Fruit fly (Drosophila melanogaster) Kc167 (cell line): ENCODE data around the gene CG8578.

Source experiments
- Myc ChIP-seq: fragments of >200 bp; optimal IDR thresholded peaks from 2 replicates; lab custom pipeline; 2017; ENCODE audit warnings: missing external identifiers
- Sin3A ChIP-seq: fragments of >200 bp; optimal IDR thresholded peaks from 2 replicates; lab custom pipeline; 2018; ENCODE audit warnings: missing external identifiers
- h ChIP-seq: fragments of >200 bp; optimal IDR thresholded peaks from 3 replicates; lab custom pipeline; 2018; ENCODE audit warnings: missing external identifiers
- insv ChIP-seq: fragments of >200 bp; optimal IDR thresholded peaks from 3 replicates; lab custom pipeline; 2018; ENCODE audit warnings: missing external identifiers
- psq ChIP-seq: fragments of >200 bp; optimal IDR thresholded peaks from 2 replicates; lab custom pipeline; 2017; ENCODE audit warnings: missing external identifiers
- ttk ChIP-seq: sonication (Bioruptor generic); optimal IDR thresholded peaks from 2 replicates; lab custom pipeline; 2017; ENCODE audit warnings: missing external identifiers

CG8578 gene

dm6 chrX:15870777-15871757 lies 26.8 kb downstream of the CG8578 start:
- TF ChIP-seq ttk (lab: Kevin White, UChicago) (no peak), h (lab: Kevin White, UChicago) (no peak), psq (no peak), Myc (lab: Kevin White, UChicago) (no peak), Sin3A (lab: Kevin White, UChicago) (no peak), insv (lab: Kevin White, UChicago) (no peak)

DNA sequence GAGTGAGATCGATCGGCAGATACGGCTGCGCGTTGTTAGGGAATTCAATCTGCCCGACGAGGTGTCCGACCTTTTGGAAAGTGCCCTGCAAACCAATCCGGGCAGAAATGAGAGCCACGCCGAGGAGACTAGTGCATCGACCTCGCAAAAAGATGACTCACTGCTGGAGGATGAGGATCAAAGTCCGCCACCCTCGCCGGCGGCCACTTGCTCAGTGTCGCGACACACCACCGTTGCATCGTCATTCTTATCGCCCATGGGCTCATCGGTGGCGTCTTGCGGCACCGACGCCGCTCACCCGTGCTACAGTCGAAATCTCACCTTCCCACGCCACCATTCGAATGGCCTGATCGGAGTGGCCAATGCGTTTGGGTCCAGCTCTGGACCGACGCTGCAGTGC lies 30.2 kb downstream of the CG8578 start:
- TF ChIP-seq Sin3A (lab: Kevin White, UChicago), result no peak
- TF ChIP-seq psq, result no peak
- TF ChIP-seq insv (lab: Kevin White, UChicago), result no peak
- no peak for TF ChIP-seq ttk (lab: Kevin White, UChicago)
- no peak for TF ChIP-seq Myc (lab: Kevin White, UChicago)
- no peak for TF ChIP-seq h (lab: Kevin White, UChicago)

DNA sequence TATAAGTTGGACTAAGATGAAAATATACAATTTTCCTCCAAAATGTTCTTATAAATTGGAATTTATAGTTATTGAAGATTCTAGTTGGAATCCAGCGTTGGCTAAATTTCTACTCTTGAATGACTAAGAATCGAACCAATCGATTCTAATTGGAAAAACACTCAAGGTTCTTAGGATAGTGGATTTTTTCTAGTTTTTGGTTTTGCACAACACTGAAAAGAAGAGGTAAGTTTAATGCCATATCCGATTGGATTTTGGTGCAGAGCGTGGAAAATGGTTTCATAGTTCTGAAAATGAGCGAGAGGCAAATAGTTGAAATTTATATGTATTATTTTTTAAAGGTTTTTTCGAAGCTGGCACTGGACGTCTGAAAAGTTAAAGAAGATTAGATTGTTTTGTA lies 31.3 kb downstream of the CG8578 start:
- TF ChIP-seq psq, result no peak

dm6 chrX:15886411-15887246 lies 42.4 kb downstream of the CG8578 start:
- TF ChIP-seq ttk (lab: Kevin White, UChicago), result no peak
- peak; percentile 85 for TF ChIP-seq psq

dm6 chrX:15887247-15887616 lies 43.0 kb downstream of the CG8578 start, which contains the start of gene tay:
Gene tay (minus strand): TSS chrX:15887311.
- TF ChIP-seq h (lab: Kevin White, UChicago) (no peak), Myc (lab: Kevin White, UChicago) (no peak), insv (lab: Kevin White, UChicago) (no peak), ttk (lab: Kevin White, UChicago) (no peak), psq (no peak), Sin3A (lab: Kevin White, UChicago) (no peak)

dm6 chrX:15888763-15889162 lies 44.5 kb downstream of the CG8578 start:
- TF ChIP-seq insv (lab: Kevin White, UChicago) (no peak), Myc (lab: Kevin White, UChicago) (no peak)

- TF ChIP-seq Myc (lab: Kevin White, UChicago) (no peak), h (lab: Kevin White, UChicago) (no peak)
Observed at dm6 chrX:15889780-15890608, 45.7 kb downstream of the CG8578 start, which contains the start of the genes MSBP and CG15916. Gene MSBP (minus strand): TSS chrX:15890109. Gene CG15916 (plus strand): TSS chrX:15890589.

DNA sequence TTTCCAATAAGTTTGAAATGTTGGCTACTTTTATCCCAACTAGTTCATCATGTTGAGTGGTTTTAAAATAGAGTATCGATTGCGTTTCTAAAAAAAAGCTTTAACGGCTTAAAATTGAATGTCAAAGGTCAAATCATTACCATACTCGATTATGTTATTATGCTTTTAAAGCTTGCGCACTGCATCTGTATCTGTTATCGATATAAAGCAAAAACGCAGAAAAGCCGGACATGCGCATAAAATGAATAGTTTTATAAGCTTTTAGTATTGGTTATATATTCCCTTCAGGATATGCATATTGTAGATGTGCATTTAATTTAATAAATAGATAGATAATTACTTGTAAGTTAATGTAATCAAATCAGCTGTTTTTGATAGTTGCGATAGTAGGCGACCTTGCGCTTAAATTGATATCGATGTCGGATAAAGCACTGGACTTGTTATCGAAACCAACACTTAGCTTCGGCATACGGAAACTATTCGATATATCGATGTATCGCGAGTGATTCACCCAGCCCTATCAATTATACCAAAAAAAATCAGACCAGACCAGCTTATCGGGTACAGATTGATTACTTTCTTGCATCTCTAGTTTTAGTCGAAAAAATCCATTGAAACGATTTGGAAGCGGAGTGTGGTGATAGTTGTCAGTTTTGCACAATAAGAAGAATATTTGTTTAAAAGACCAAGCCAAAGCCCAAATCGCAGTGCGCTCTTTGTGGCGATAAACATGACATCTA lies 47.5 kb downstream of the CG8578 start, which contains the start of gene shi:
Gene shi (plus strand): TSS at position 511 of the 740 bp plus-strand sequence.
- TF ChIP-seq Myc (lab: Kevin White, UChicago), result no peak
- TF ChIP-seq h (lab: Kevin White, UChicago), result no peak
- TF ChIP-seq Sin3A (lab: Kevin White, UChicago), result no peak
- TF ChIP-seq insv (lab: Kevin White, UChicago), result no peak
- TF ChIP-seq psq, result no peak
- no peak for TF ChIP-seq ttk (lab: Kevin White, UChicago)

DNA sequence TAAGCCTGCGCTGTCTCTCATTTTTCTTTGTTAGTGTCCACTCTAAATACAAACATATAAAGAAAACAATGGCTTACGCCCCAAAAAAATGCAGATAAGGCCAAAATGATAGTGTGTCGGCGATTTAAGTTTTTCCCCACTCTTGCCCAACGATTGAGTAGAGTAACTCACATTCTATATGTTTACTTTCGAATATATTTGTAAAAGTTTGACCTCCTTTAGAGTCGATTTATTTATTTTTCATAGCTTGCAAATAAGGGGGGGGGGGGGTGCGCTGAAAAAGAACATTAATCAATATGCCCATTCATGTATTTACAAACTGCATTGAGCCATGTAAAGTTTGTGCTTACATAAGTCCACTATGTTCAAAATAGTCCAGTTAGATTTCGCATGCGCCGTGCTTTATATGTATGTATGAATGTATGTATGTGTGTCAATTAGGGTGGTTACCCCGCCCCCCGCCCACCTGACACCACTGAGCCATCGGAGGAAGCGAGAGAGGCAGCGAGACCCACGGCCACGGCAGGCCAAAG lies 49.5 kb downstream of the CG8578 start:
- TF ChIP-seq ttk (lab: Kevin White, UChicago), result no peak
- no peak for TF ChIP-seq psq
- TF ChIP-seq Myc (lab: Kevin White, UChicago), result no peak
- TF ChIP-seq insv (lab: Kevin White, UChicago), result no peak
- TF ChIP-seq Sin3A (lab: Kevin White, UChicago), result no peak
- TF ChIP-seq h (lab: Kevin White, UChicago), result no peak
